Fruit fly (Drosophila melanogaster): Measurements from ENCODE around the gene kat-60L1.
A peak's percentile ranks its signal among the peaks of the same experiment; 100 is the strongest.

DNA sequence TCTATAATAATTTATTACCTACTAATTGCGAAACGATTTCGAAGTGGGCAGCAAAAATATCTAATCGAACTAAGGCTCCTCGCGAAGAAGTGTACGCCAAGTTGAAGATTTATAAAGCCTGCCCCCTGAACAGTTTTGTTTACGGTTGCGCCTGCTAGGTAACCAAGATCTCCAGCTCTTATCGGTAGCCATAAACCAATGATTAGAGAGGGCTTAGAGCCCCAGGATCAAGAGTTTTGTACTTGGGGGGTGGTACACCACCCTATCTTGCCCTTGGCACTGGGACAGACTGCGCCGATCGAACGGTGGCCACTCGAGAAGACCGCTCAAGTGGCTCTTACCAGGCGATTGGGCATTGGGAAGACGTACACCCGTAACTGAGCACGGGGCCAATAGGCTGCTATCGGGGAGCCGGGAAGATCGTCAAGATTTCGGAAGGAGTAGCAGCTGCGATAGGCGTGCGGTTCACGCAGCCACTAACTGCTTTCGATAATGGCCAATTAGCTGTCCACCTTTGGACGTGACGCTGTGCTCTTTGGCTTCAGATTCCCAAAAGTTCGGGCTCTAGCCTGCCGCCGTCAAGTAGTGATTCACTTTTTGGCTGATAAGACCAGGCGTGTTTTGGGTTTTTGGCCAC, 50.9 kb downstream of the kat-60L1 start:
- TF ChIP-seq ovo (GFP tag; optimal IDR thresholded peaks at IDR 0.05) (no peak), kay (GFP tag; ENCODE audit: borderline replicate concordance) (no peak), CG7101 (tag; optimal IDR thresholded peaks at IDR 0.05) (no peak), CG5204 (GFP tag; optimal IDR thresholded peaks at IDR 0.05) (no peak), CG11617 (GFP tag; optimal IDR thresholded peaks at IDR 0.05) (no peak), tj (GFP tag; optimal IDR thresholded peaks at IDR 0.05) (no peak), CG14711 (tag; optimal IDR thresholded peaks at IDR 0.05) (no peak), CG1620 (GFP tag; optimal IDR thresholded peaks at IDR 0.05) (no peak), cnc (optimal IDR thresholded peaks at IDR 0.05) (no peak), Mnt (GFP tag; optimal IDR thresholded peaks at IDR 0.05) (no peak), CG7045 (GFP tag; optimal IDR thresholded peaks at IDR 0.05) (no peak), cic (GFP tag; optimal IDR thresholded peaks at IDR 0.05) (peak; percentile 68), pad (GFP tag; optimal IDR thresholded peaks at IDR 0.05) (no peak)

Measured in whole organism, adult.